Worm (Caenorhabditis elegans): Measurements from ENCODE around the gene gcsh-1.

- no peak for TF ChIP-seq ztf-11 (tag; optimal IDR thresholded peaks at IDR 0.05)
- TF ChIP-seq lsy-2 (tag; optimal IDR thresholded peaks at IDR 0.05): no peak
Observed at ce11 chrX:14492441-14492840, 22.4 kb downstream of the gcsh-1 start.

Data from whole organism, mixed stage, embryonic.